Worm (Caenorhabditis elegans) whole organism, L1 larva: ENCODE measurements around the gene set-12.

Experiments used
- fos-1 ChIP-seq: fragments of 150-350 bp; optimal IDR thresholded peaks from 2 replicates; lab custom pipeline; 2014; ENCODE audit warnings: missing biosample characterization, missing genetic modification characterization
- lsy-2 ChIP-seq, 2 experiments: fragments of 150-350 bp; optimal IDR thresholded peaks; 2 replicates each; lab custom pipeline; 2014; ENCODE audit warnings: missing biosample characterization in 2 of 2, missing genetic modification characterization in 2 of 2
- rnt-1 ChIP-seq: sonication (generic microtip); optimal IDR thresholded peaks from 2 replicates; lab custom pipeline; 2016; ENCODE audit warnings: mild to moderate bottlenecking, missing genetic modification characterization, moderate library complexity, missing compliant biosample characterization
- ztf-4 ChIP-seq: fragments of 150-350 bp; optimal IDR thresholded peaks from 2 replicates; lab custom pipeline; 2014; ENCODE audit warnings: missing biosample characterization, missing genetic modification characterization

DNA sequence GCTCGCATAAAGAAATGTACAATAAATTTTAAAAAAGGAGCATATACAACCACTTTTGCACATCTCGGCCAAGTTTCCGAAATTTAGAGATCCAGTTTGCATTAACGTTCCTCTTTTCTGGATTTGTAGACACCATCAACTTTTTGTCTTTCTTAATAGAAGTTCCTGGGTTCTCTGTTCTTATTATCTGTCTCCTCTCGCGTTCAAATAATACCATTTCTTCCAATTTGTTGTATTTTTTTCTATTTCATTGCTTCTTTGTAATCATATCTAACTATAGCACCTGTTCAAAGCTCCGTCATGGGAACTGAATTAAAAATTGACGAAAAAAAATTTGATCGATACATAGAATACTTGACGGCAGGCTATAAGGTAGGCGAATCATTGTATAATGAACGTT is 3.3 kb upstream of the set-12 start, which contains the start of gene K09F5.1:
- no peak for TF ChIP-seq fos-1 (tag; lab: Kevin White, UChicago)
- no peak for TF ChIP-seq rnt-1 (tag; lab: Kevin White, UChicago)
- TF ChIP-seq ztf-4 (tag; lab: Kevin White, UChicago), result no peak
- no peak for TF ChIP-seq lsy-2 (tag; optimal IDR thresholded peaks at IDR 0.05; lab: Kevin White, UChicago)
